Fruit fly (Drosophila melanogaster) whole organism, embryonic: ENCODE measurements around the gene Eig71Ea.
A peak's percentile ranks its signal among the peaks of the same experiment; 100 is the strongest.

Source experiments
- Aef1 ChIP-seq: fragments of 200-800 bp; sonication (Bioruptor generic); IDR thresholded peaks from 3 replicates; pipeline ENCODE4 v1.3.6; 2022; ENCODE audit warnings: missing biosample characterization, missing genetic modification characterization
- CG10274 ChIP-seq: fragments of 200-800 bp; sonication (Bioruptor generic); optimal IDR thresholded peaks from 3 replicates; lab custom pipeline; 2017; ENCODE audit warnings: missing biosample characterization, mild to moderate bottlenecking, missing genetic modification characterization
- CG10431 ChIP-seq: fragments of 200-800 bp; sonication (Bioruptor generic); optimal IDR thresholded peaks from 3 replicates; lab custom pipeline; 2018; ENCODE audit warnings: missing biosample characterization, mild to moderate bottlenecking, missing genetic modification characterization
- CG10959 ChIP-seq: fragments of 200-800 bp; sonication (Bioruptor generic); IDR thresholded peaks from 2 replicates; pipeline ENCODE4 v1.3.6; 2022; ENCODE audit warnings: missing biosample characterization, missing genetic modification characterization
- CG11398 ChIP-seq: fragments of 200-800 bp; sonication (Bioruptor generic); optimal IDR thresholded peaks from 2 replicates; lab custom pipeline; 2016; ENCODE audit warnings: missing biosample characterization, missing genetic modification characterization
- CG11723 ChIP-seq: fragments of 200-800 bp; sonication (Bioruptor generic); optimal IDR thresholded peaks from 2 replicates; lab custom pipeline; 2017; ENCODE audit warnings: missing biosample characterization, mild to moderate bottlenecking, missing genetic modification characterization
- CG13624 ChIP-seq: fragments of 200-800 bp; sonication (Bioruptor generic); optimal IDR thresholded peaks from 2 replicates; lab custom pipeline; 2016; ENCODE audit warnings: missing biosample characterization, missing genetic modification characterization
- CG14965 ChIP-seq: fragments of 200-800 bp; sonication (Bioruptor generic); optimal IDR thresholded peaks from 2 replicates; lab custom pipeline; 2016; ENCODE audit warnings: missing biosample characterization, missing genetic modification characterization, borderline replicate concordance
- CG15601 ChIP-seq: fragments of 200-800 bp; sonication (Bioruptor generic); optimal IDR thresholded peaks from 3 replicates; lab custom pipeline; 2019; ENCODE audit warnings: missing biosample characterization, mild to moderate bottlenecking, missing genetic modification characterization, moderate library complexity
- CG17186 ChIP-seq: fragments of 200-800 bp; sonication (Bioruptor generic); optimal IDR thresholded peaks from 3 replicates; lab custom pipeline; 2017; ENCODE audit warnings: missing biosample characterization, missing genetic modification reagents, missing genetic modification characterization
- CG18764 ChIP-seq: fragments of 200-800 bp; sonication (Bioruptor generic); optimal IDR thresholded peaks from 3 replicates; lab custom pipeline; 2016; ENCODE audit warnings: missing biosample characterization, missing genetic modification characterization
- CG2889 ChIP-seq: fragments of 200-800 bp; sonication (Bioruptor generic); IDR thresholded peaks from 3 replicates; pipeline ENCODE4 v1.3.6; 2022; ENCODE audit warnings: missing biosample characterization, missing genetic modification characterization
- CG30020 ChIP-seq: fragments of 200-800 bp; optimal IDR thresholded peaks from 2 replicates; lab custom pipeline; 2019; ENCODE audit warnings: missing biosample characterization, mild to moderate bottlenecking, missing genetic modification characterization, moderate library complexity
- CG30403 ChIP-seq: fragments of 200-800 bp; sonication (Bioruptor generic); optimal IDR thresholded peaks from 3 replicates; lab custom pipeline; 2016; ENCODE audit warnings: missing biosample characterization, missing genetic modification characterization
- CG3281 ChIP-seq: fragments of 200-800 bp; sonication (Bioruptor generic); optimal IDR thresholded peaks from 3 replicates; lab custom pipeline; 2017; ENCODE audit warnings: missing biosample characterization, mild to moderate bottlenecking, missing genetic modification characterization
- CG33213 ChIP-seq: fragments of 200-800 bp; sonication (Bioruptor generic); optimal IDR thresholded peaks from 3 replicates; lab custom pipeline; 2016; ENCODE audit warnings: missing biosample characterization, missing genetic modification characterization
- CG42726 ChIP-seq: fragments of 200-800 bp; sonication (Bioruptor generic); IDR thresholded peaks from 2 replicates; pipeline ENCODE4 v1.3.6; 2022; ENCODE audit warnings: missing biosample characterization, missing genetic modification characterization; ENCODE audit not compliant: partially characterized antibody
- CG6175 ChIP-seq: fragments of 200-800 bp; sonication (Bioruptor generic); IDR thresholded peaks from 3 replicates; pipeline ENCODE4 v1.3.6; 2022; ENCODE audit warnings: missing biosample characterization, missing genetic modification characterization
- CG7786 ChIP-seq: fragments of 200-800 bp; sonication (Bioruptor generic); optimal IDR thresholded peaks from 2 replicates; lab custom pipeline; 2016; ENCODE audit warnings: missing biosample characterization, missing genetic modification characterization
- CG8944 ChIP-seq: fragments of 200-800 bp; sonication (Bioruptor generic); optimal IDR thresholded peaks from 3 replicates; lab custom pipeline; 2016; ENCODE audit warnings: missing biosample characterization, missing genetic modification characterization
- CG9727 ChIP-seq: fragments of 200-800 bp; sonication (Bioruptor generic); optimal IDR thresholded peaks from 3 replicates; lab custom pipeline; 2017; ENCODE audit warnings: missing biosample characterization, mild to moderate bottlenecking, missing genetic modification characterization
- Dek ChIP-seq: fragments of 200-800 bp; sonication (Bioruptor generic); optimal IDR thresholded peaks from 3 replicates; lab custom pipeline; 2019; ENCODE audit warnings: missing biosample characterization, mild to moderate bottlenecking, missing genetic modification characterization, moderate library complexity
- Doc3 ChIP-seq: fragments of 200-800 bp; sonication (Bioruptor generic); IDR thresholded peaks from 3 replicates; pipeline ENCODE4 v1.3.6; 2022; ENCODE audit warnings: missing biosample characterization, missing genetic modification characterization; ENCODE audit not compliant: partially characterized antibody
- Drgx ChIP-seq: fragments of 200-800 bp; sonication (Bioruptor generic); IDR thresholded peaks from 2 replicates; pipeline ENCODE4 v1.3.6; 2022; ENCODE audit warnings: missing biosample characterization, missing genetic modification characterization
- Eip74EF ChIP-seq, 2 experiments: fragments of 200-800 bp in 1 of 2; fragments of >200 bp in 1 of 2; sonication (Bioruptor generic) in 1 of 2; optimal IDR thresholded peaks; 2 replicates each; lab custom pipeline; 2017 to 2019; ENCODE audit warnings: missing biosample characterization in 2 of 2, missing genetic modification characterization in 2 of 2, mild to moderate bottlenecking in 1 of 2, moderate library complexity in 1 of 2
- Fer3 ChIP-seq: fragments of 200-800 bp; sonication (Bioruptor generic); optimal IDR thresholded peaks from 2 replicates; lab custom pipeline; 2018; ENCODE audit warnings: missing biosample characterization, mild to moderate bottlenecking, missing genetic modification characterization, moderate library complexity
- Gug ChIP-seq: fragments of 200-800 bp; sonication (Bioruptor generic); IDR thresholded peaks from 4 replicates; pipeline ENCODE4 v1.3.6; 2022; ENCODE audit warnings: missing biosample characterization, missing genetic modification characterization
- Lim3 ChIP-seq: fragments of 200-800 bp; sonication (Bioruptor generic); IDR thresholded peaks from 2 replicates; pipeline ENCODE4 v1.3.6; 2022; ENCODE audit warnings: missing biosample characterization, missing genetic modification characterization
- Meics ChIP-seq: fragments of 200-800 bp; sonication (Bioruptor generic); optimal IDR thresholded peaks from 2 replicates; lab custom pipeline; 2017; ENCODE audit warnings: missing biosample characterization, mild to moderate bottlenecking, missing genetic modification characterization
- NK7.1 ChIP-seq: fragments of 200-800 bp; sonication (Bioruptor generic); optimal IDR thresholded peaks from 3 replicates; lab custom pipeline; 2016; ENCODE audit warnings: missing biosample characterization, missing genetic modification characterization
- NfI ChIP-seq: fragments of 200-800 bp; sonication (Bioruptor generic); optimal IDR thresholded peaks from 3 replicates; lab custom pipeline; 2018; ENCODE audit warnings: missing biosample characterization, mild to moderate bottlenecking, missing genetic modification characterization, moderate library complexity
- Oaz ChIP-seq: fragments of 200-800 bp; sonication (Bioruptor generic); IDR thresholded peaks from 2 replicates; pipeline ENCODE4 v1.3.6; 2022; ENCODE audit warnings: missing biosample characterization, missing genetic modification characterization
- Optix ChIP-seq: fragments of 200-800 bp; sonication (Bioruptor generic); IDR thresholded peaks from 3 replicates; pipeline ENCODE4 v1.3.6; 2022; ENCODE audit warnings: missing biosample characterization, missing genetic modification characterization
- Ptx1 ChIP-seq: fragments of 200-800 bp; sonication (Bioruptor generic); IDR thresholded peaks from 2 replicates; pipeline ENCODE4 v1.3.6; 2022; ENCODE audit warnings: missing biosample characterization, missing genetic modification characterization
- Spps ChIP-seq: fragments of 200-800 bp; sonication (Bioruptor generic); optimal IDR thresholded peaks from 2 replicates; lab custom pipeline; 2018; ENCODE audit warnings: missing biosample characterization, mild to moderate bottlenecking, missing genetic modification characterization
- Sry-β ChIP-seq: fragments of 200-800 bp; sonication (Bioruptor generic); optimal IDR thresholded peaks from 2 replicates; lab custom pipeline; 2018; ENCODE audit warnings: missing biosample characterization, mild to moderate bottlenecking, missing genetic modification characterization, moderate library complexity
- Ssrp ChIP-seq: fragments of 200-800 bp; sonication (Bioruptor generic); optimal IDR thresholded peaks from 2 replicates; lab custom pipeline; 2018; ENCODE audit warnings: missing biosample characterization, mild to moderate bottlenecking, missing genetic modification characterization, moderate library complexity
- TFAM ChIP-seq: fragments of 200-800 bp; sonication (Bioruptor generic); optimal IDR thresholded peaks from 2 replicates; lab custom pipeline; 2017; ENCODE audit warnings: missing biosample characterization, missing genetic modification characterization, inconsistent platforms
- Xrp1 ChIP-seq: fragments of 200-800 bp; sonication (Bioruptor generic); IDR thresholded peaks from 2 replicates; pipeline ENCODE4 v1.3.6; 2022; ENCODE audit warnings: missing biosample characterization, missing genetic modification characterization
- bbx ChIP-seq: fragments of 200-800 bp; sonication (Bioruptor generic); IDR thresholded peaks from 2 replicates; pipeline ENCODE4 v1.3.6; 2022; ENCODE audit warnings: missing biosample characterization, missing genetic modification characterization; ENCODE audit not compliant: partially characterized antibody
- br ChIP-seq: fragments of >200 bp; optimal IDR thresholded peaks from 2 replicates; lab custom pipeline; 2017
- ftz-f1 ChIP-seq: fragments of 200-800 bp; sonication (Bioruptor generic); optimal IDR thresholded peaks from 2 replicates; lab custom pipeline; 2016; ENCODE audit warnings: missing biosample characterization, missing genetic modification characterization
- grn ChIP-seq: fragments of 200-800 bp; sonication (Bioruptor generic); optimal IDR thresholded peaks from 3 replicates; lab custom pipeline; 2017; ENCODE audit warnings: missing biosample characterization, missing genetic modification characterization
- hbn ChIP-seq: fragments of 200-800 bp; sonication (Bioruptor generic); IDR thresholded peaks from 2 replicates; pipeline ENCODE4 v1.3.6; 2022; ENCODE audit warnings: missing biosample characterization, missing genetic modification characterization; ENCODE audit not compliant: partially characterized antibody
- klu ChIP-seq: fragments of 200-800 bp; sonication (Bioruptor generic); IDR thresholded peaks from 2 replicates; pipeline ENCODE4 v1.3.6; 2022; ENCODE audit warnings: missing biosample characterization, missing genetic modification characterization
- p53 ChIP-seq: fragments of 200-800 bp; sonication (Bioruptor generic); optimal IDR thresholded peaks from 2 replicates; lab custom pipeline; 2016; ENCODE audit warnings: missing biosample characterization, missing genetic modification characterization
- phol ChIP-seq: fragments of 200-800 bp; sonication (Bioruptor generic); optimal IDR thresholded peaks from 3 replicates; lab custom pipeline; 2018; ENCODE audit warnings: missing biosample characterization, mild to moderate bottlenecking, missing genetic modification characterization, moderate library complexity
- pzg ChIP-seq: fragments of 200-800 bp; sonication (Bioruptor generic); optimal IDR thresholded peaks from 3 replicates; lab custom pipeline; 2018; ENCODE audit warnings: missing biosample characterization, mild to moderate bottlenecking, missing genetic modification characterization, moderate library complexity
- run ChIP-seq: fragments of 200-800 bp; sonication (Bioruptor generic); optimal IDR thresholded peaks from 3 replicates; lab custom pipeline; 2018; ENCODE audit warnings: missing biosample characterization, mild to moderate bottlenecking, missing genetic modification characterization
- ssp ChIP-seq: fragments of 200-800 bp; sonication (Bioruptor generic); IDR thresholded peaks from 2 replicates; pipeline ENCODE4 v1.3.6; 2022; ENCODE audit warnings: missing biosample characterization, missing genetic modification characterization
- unpg ChIP-seq: fragments of 200-800 bp; sonication (Bioruptor generic); optimal IDR thresholded peaks from 3 replicates; lab custom pipeline; 2018; ENCODE audit warnings: missing biosample characterization, mild to moderate bottlenecking, missing genetic modification characterization, moderate library complexity
- zfh2 ChIP-seq: fragments of 200-800 bp; sonication (Bioruptor generic); optimal IDR thresholded peaks from 2 replicates; lab custom pipeline; 2016; ENCODE audit warnings: missing biosample characterization, missing genetic modification characterization

The Eig71Ea gene

dm6 chr3L:15672800-15673199, 23.3 kb upstream of the Eig71Ea start (continued):
- TF ChIP-seq hbn (GFP tag; lab: Robert Waterston, UW) (no peak), CG17186 (GFP tag; lab: Kevin White, UChicago) (no peak), Sry-β (GFP tag; lab: Kevin White, UChicago) (no peak), CG30403 (GFP tag; lab: Kevin White, UChicago) (peak; percentile 14), CG11723 (GFP tag; lab: Kevin White, UChicago) (no peak), ssp (GFP tag; lab: Robert Waterston, UW) (no peak), Optix (GFP tag; lab: Robert Waterston, UW) (no peak), Dek (tag; lab: Kevin White, UChicago) (no peak), Ssrp (tag; lab: Kevin White, UChicago) (peak; percentile 48), CG10274 (GFP tag; lab: Kevin White, UChicago) (no peak), pzg (GFP tag; lab: Kevin White, UChicago) (no peak), Doc3 (GFP tag; lab: Robert Waterston, UW) (no peak), CG13624 (GFP tag; lab: Kevin White, UChicago) (no peak), CG3281 (GFP tag; lab: Kevin White, UChicago) (no peak), Aef1 (GFP tag; lab: Robert Waterston, UW) (no peak), NK7.1 (GFP tag; lab: Kevin White, UChicago) (no peak), CG8944 (GFP tag; lab: Kevin White, UChicago) (no peak), Ptx1 (no peak), TFAM (GFP tag; lab: Kevin White, UChicago) (no peak), CG33213 (GFP tag; lab: Kevin White, UChicago) (no peak), unpg (GFP tag; lab: Kevin White, UChicago) (peak; percentile 51), CG30020 (tag; lab: Kevin White, UChicago) (no peak), CG15601 (tag; lab: Kevin White, UChicago) (peak; percentile 35), phol (tag; lab: Kevin White, UChicago) (peak; percentile 48), zfh2 (GFP tag; lab: Kevin White, UChicago) (no peak), NfI (GFP tag; lab: Kevin White, UChicago) (no peak), p53 (no peak), CG7786 (GFP tag; lab: Kevin White, UChicago) (no peak), Drgx (GFP tag; lab: Robert Waterston, UW) (no peak), ftz-f1 (GFP tag; lab: Kevin White, UChicago) (no peak), Lim3 (no peak), Meics (GFP tag; lab: Kevin White, UChicago) (no peak), CG14965 (GFP tag; lab: Kevin White, UChicago) (no peak), br (lab: Kevin White, UChicago) (no peak), Gug (GFP tag; lab: Robert Waterston, UW) (no peak), bbx (GFP tag; lab: Robert Waterston, UW) (no peak), CG6175 (GFP tag; lab: Robert Waterston, UW) (no peak), CG18764 (no peak), klu (GFP tag; lab: Robert Waterston, UW) (no peak), grn (GFP tag; lab: Kevin White, UChicago) (no peak), CG10959 (GFP tag; lab: Robert Waterston, UW) (peak; percentile 46; the same call in 1 of the 2 replicates), Eip74EF (GFP tag; optimal IDR thresholded peaks at IDR 0.05; lab: Kevin White, UChicago) (no peak), CG10431 (GFP tag; lab: Kevin White, UChicago) (no peak), run (tag; lab: Kevin White, UChicago) (no peak), CG42726 (GFP tag; lab: Robert Waterston, UW) (no peak), CG2889 (GFP tag; lab: Robert Waterston, UW) (0 out of 3 replicates have a peak, but pooled peaks have one; percentile 4), Xrp1 (GFP tag; lab: Robert Waterston, UW) (peak; percentile 62; the same call in 1 of the 2 replicates), Fer3 (tag; lab: Kevin White, UChicago) (no peak), Spps (peak; percentile 31), CG11398 (GFP tag; lab: Kevin White, UChicago) (no peak), Oaz (GFP tag; lab: Robert Waterston, UW) (no peak), CG9727 (GFP tag; lab: Kevin White, UChicago) (peak; percentile 59)
